Fruit fly (Drosophila melanogaster): Measurements from ENCODE around the gene CG31245.

CG31245 gene

dm6 chr3R:19408573-19408972, 31.5 kb upstream of the CG31245 start, which contains the start of gene CG11626:
Gene CG11626 (plus strand): TSS chr3R:19408873.
- TF ChIP-seq Met (GFP tag; optimal IDR thresholded peaks at IDR 0.05): no peak
- TF ChIP-seq CG7368 (GFP tag; optimal IDR thresholded peaks at IDR 0.05): no peak
- TF ChIP-seq CG6792 (GFP tag; optimal IDR thresholded peaks at IDR 0.05): no peak
- no peak for TF ChIP-seq CG6276 (GFP tag; optimal IDR thresholded peaks at IDR 0.05)
- no peak for TF ChIP-seq lz (GFP tag; optimal IDR thresholded peaks at IDR 0.05)
- TF ChIP-seq CG15336 (GFP tag; IDR thresholded peaks at IDR 0.05): no peak
- TF ChIP-seq CG6854 (GFP tag; optimal IDR thresholded peaks at IDR 0.05): no peak
- no peak for TF ChIP-seq CG31627 (GFP tag; optimal IDR thresholded peaks at IDR 0.05)
- no peak for TF ChIP-seq Eip78C (GFP tag)
- TF ChIP-seq Gug (GFP tag; IDR thresholded peaks at IDR 0.05): no peak
- TF ChIP-seq Sox102F (GFP tag; optimal IDR thresholded peaks at IDR 0.05): no peak
- no peak for TF ChIP-seq dsx (GFP tag; optimal IDR thresholded peaks at IDR 0.05; ENCODE audit: poor library complexity, severe bottlenecking)
- TF ChIP-seq esn (GFP tag; optimal IDR thresholded peaks at IDR 0.05): no peak
- TF ChIP-seq pdm3 (GFP tag; optimal IDR thresholded peaks at IDR 0.05): no peak

DNA sequence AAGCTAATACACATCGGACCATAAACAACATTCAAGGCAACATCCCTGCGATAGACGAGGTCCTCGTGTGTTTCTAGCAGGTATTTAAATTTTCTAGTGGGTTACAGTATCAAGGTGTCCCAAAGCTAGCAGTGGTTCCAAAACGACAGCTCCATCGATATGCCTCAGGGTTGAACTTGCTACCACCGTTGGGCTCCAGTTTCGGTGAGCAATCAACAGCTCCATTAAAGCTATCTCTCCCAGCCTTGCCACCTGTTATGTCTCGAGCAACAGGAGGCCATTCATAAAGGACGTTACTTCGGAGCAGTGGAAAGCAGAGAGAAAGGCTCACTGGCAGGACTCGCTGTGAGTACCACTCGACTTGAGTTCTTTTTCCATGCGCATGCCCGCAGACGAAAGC, 29.8 kb upstream of the CG31245 start:
- no peak for TF ChIP-seq dac (GFP tag; optimal IDR thresholded peaks at IDR 0.05)
- no peak for TF ChIP-seq net (GFP tag; optimal IDR thresholded peaks at IDR 0.05)
- TF ChIP-seq CG6854 (GFP tag; optimal IDR thresholded peaks at IDR 0.05): no peak

DNA sequence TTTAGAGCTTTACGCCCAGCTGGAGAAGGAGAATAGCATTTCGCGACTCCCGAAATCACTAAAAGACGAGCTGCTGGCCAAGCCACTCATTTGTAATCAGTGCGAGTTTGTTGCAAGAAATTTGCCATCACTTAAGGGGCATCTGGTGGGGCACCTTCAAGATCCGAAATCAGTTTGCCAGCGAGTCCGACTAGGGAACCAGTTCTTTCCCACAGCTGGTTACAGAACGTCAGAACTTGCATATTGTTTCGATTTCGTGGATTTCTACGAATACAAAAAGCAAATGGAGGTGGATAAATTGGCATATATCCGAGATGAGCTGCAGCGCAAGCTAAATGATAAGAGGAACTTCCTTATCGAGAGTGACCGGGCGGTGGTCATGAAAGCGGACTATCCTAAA, 27.3 kb upstream of the CG31245 start:
- TF ChIP-seq svp (GFP tag) (peak; percentile 39), CG16779 (tag; optimal IDR thresholded peaks at IDR 0.05) (no peak), Gug (GFP tag; IDR thresholded peaks at IDR 0.05) (no peak)

- TF ChIP-seq ss (GFP tag; optimal IDR thresholded peaks at IDR 0.05) (peak in 1 of 2 experiments; percentile 51), CG6276 (GFP tag; optimal IDR thresholded peaks at IDR 0.05) (no peak), net (GFP tag; optimal IDR thresholded peaks at IDR 0.05) (peak; percentile 90), Sox14 (GFP tag; optimal IDR thresholded peaks at IDR 0.05) (peak; percentile 96), spab (GFP tag; optimal IDR thresholded peaks at IDR 0.05) (peak; percentile 77), fd85E (GFP tag; optimal IDR thresholded peaks at IDR 0.05) (peak; percentile 49), fd59A (GFP tag; optimal IDR thresholded peaks at IDR 0.05) (peak; percentile 84), vri (GFP tag; optimal IDR thresholded peaks at IDR 0.05) (peak; percentile 87), CG8319 (GFP tag; optimal IDR thresholded peaks at IDR 0.05) (peak; percentile 70), Met (GFP tag; optimal IDR thresholded peaks at IDR 0.05) (peak; percentile 94), CG11294 (GFP tag; IDR thresholded peaks at IDR 0.05) (peak; percentile 88), Blimp-1 (GFP tag; optimal IDR thresholded peaks at IDR 0.05) (peak; percentile 54), CG7368 (GFP tag; optimal IDR thresholded peaks at IDR 0.05) (peak; percentile 87), Ets96B (tag; optimal IDR thresholded peaks at IDR 0.05) (peak; percentile 90), Eip78C (GFP tag) (peak; percentile 97), esn (GFP tag; optimal IDR thresholded peaks at IDR 0.05) (peak; percentile 95), CG6854 (GFP tag; optimal IDR thresholded peaks at IDR 0.05) (no peak), Smox (GFP tag; optimal IDR thresholded peaks at IDR 0.05) (peak; percentile 93), CG10631 (GFP tag; optimal IDR thresholded peaks at IDR 0.05) (peak; percentile 96), Sox102F (GFP tag; optimal IDR thresholded peaks at IDR 0.05) (peak; percentile 92), Hr39 (GFP tag; optimal IDR thresholded peaks at IDR 0.05) (peak; percentile 96), CG34406 (GFP tag; optimal IDR thresholded peaks at IDR 0.05) (peak; percentile 91), fkh (GFP tag; optimal IDR thresholded peaks at IDR 0.05) (peak; percentile 69), CG31627 (GFP tag; optimal IDR thresholded peaks at IDR 0.05) (peak; percentile 96), CG6808 (GFP tag; optimal IDR thresholded peaks at IDR 0.05) (peak; percentile 70), dac (GFP tag; optimal IDR thresholded peaks at IDR 0.05) (no peak), Sox15 (GFP tag; optimal IDR thresholded peaks at IDR 0.05) (peak; percentile 91), CG8119 (GFP tag; IDR thresholded peaks at IDR 0.05) (peak; percentile 91; the same call in 2 of the 3 replicates), svp (GFP tag) (peak; percentile 97), CG3919 (GFP tag; optimal IDR thresholded peaks at IDR 0.05) (peak; percentile 92), Ets21C (GFP tag; optimal IDR thresholded peaks at IDR 0.05) (peak; percentile 91), CG4318 (GFP tag; optimal IDR thresholded peaks at IDR 0.05) (peak; percentile 86), CG32006 (GFP tag; optimal IDR thresholded peaks at IDR 0.05) (peak; percentile 94), eg (GFP tag; IDR thresholded peaks at IDR 0.05) (peak; percentile 94), CG6163 (GFP tag; IDR thresholded peaks at IDR 0.05) (peak; percentile 89), CG9139 (GFP tag; optimal IDR thresholded peaks at IDR 0.05) (peak; percentile 41), OdsH (GFP tag; optimal IDR thresholded peaks at IDR 0.05) (peak; percentile 95), acj6 (GFP tag; optimal IDR thresholded peaks at IDR 0.05) (peak; percentile 94)
These were observed 26.1 kb upstream of the CG31245 start, which contains the start of the genes Ino80 and Aptx for dm6 chr3R:19403096-19403515. Gene Ino80 (minus strand): TSS chr3R:19403153. Gene Aptx (plus strand): TSS chr3R:19403455.

All from whole organism, prepupa.